Worm (Caenorhabditis elegans) whole organism, L3 larva: ENCODE measurements around the gene C06E2.1.

Experiments
- R02D3.7 ChIP-seq: fragments of 150-350 bp; optimal IDR thresholded peaks from 2 replicates; lab custom pipeline; 2014; ENCODE audit warnings: missing biosample characterization, missing genetic modification characterization
- ZK546.5 ChIP-seq: sonication (generic microtip); optimal IDR thresholded peaks from 2 replicates; lab custom pipeline; 2017; ENCODE audit warnings: missing biosample characterization, missing genetic modification characterization
- ama-1 ChIP-seq: fragments of 150-350 bp; optimal IDR thresholded peaks from 2 replicates; lab custom pipeline; 2018
- ceh-16 ChIP-seq: sonication (generic microtip); optimal IDR thresholded peaks from 2 replicates; lab custom pipeline; 2017; ENCODE audit warnings: missing biosample characterization, missing genetic modification characterization
- ceh-82 ChIP-seq: fragments of 150-350 bp; optimal IDR thresholded peaks from 2 replicates; lab custom pipeline; 2014; ENCODE audit warnings: missing biosample characterization, missing genetic modification characterization
- ceh-9 ChIP-seq: sonication (generic microtip); optimal IDR thresholded peaks from 2 replicates; lab custom pipeline; 2018; ENCODE audit warnings: missing biosample characterization, missing genetic modification characterization
- daf-12 ChIP-seq: fragments of 150-350 bp; optimal IDR thresholded peaks from 2 replicates; lab custom pipeline; 2014; ENCODE audit warnings: missing biosample characterization, missing genetic modification reagents, missing genetic modification characterization
- egl-27 ChIP-seq: sonication (generic microtip); optimal IDR thresholded peaks from 4 replicates; lab custom pipeline; 2017; ENCODE audit warnings: missing biosample characterization, missing genetic modification reagents, missing genetic modification characterization
- egl-5 ChIP-seq: fragments of 150-350 bp; optimal IDR thresholded peaks from 2 replicates; lab custom pipeline; 2017; ENCODE audit warnings: missing biosample characterization, missing genetic modification reagents, missing genetic modification characterization, inconsistent platforms
- elt-1 ChIP-seq: fragments of 150-350 bp; optimal IDR thresholded peaks from 2 replicates; lab custom pipeline; 2014; ENCODE audit warnings: missing biosample characterization, missing genetic modification characterization
- elt-2 ChIP-seq: sonication (generic microtip); optimal IDR thresholded peaks from 2 replicates; lab custom pipeline; 2016; ENCODE audit warnings: missing genetic modification reagents, mild to moderate bottlenecking, missing genetic modification characterization, missing compliant biosample characterization
- elt-3 ChIP-seq, 3 experiments: fragments of 150-350 bp in 1 of 3; sonication (generic microtip) in 2 of 3; optimal IDR thresholded peaks; 2 replicates in 2 of 3; 4 replicates in 1 of 3; lab custom pipeline; 2014 to 2017; ENCODE audit warnings: missing biosample characterization in 3 of 3, missing genetic modification characterization in 3 of 3
- eor-1 ChIP-seq, 2 experiments: fragments of 150-350 bp; optimal IDR thresholded peaks; 2 replicates each; lab custom pipeline; 2014 to 2018; ENCODE audit warnings: missing biosample characterization in 2 of 2, missing genetic modification characterization in 2 of 2
- fkh-10 ChIP-seq: sonication (generic microtip); optimal IDR thresholded peaks from 2 replicates; lab custom pipeline; 2017; ENCODE audit warnings: missing biosample characterization, missing genetic modification reagents, missing genetic modification characterization
- fkh-2 ChIP-seq: fragments of 150-350 bp; optimal IDR thresholded peaks from 2 replicates; lab custom pipeline; 2014; ENCODE audit warnings: missing biosample characterization, missing genetic modification reagents, missing genetic modification characterization
- fos-1 ChIP-seq: fragments of 150-350 bp; optimal IDR thresholded peaks from 2 replicates; lab custom pipeline; 2014; ENCODE audit warnings: missing biosample characterization, missing genetic modification characterization
- hmg-11 ChIP-seq: sonication (generic microtip); optimal IDR thresholded peaks from 2 replicates; lab custom pipeline; 2016; ENCODE audit warnings: missing genetic modification characterization, missing compliant biosample characterization
- jun-1 ChIP-seq: fragments of 150-350 bp; optimal IDR thresholded peaks from 2 replicates; lab custom pipeline; 2014; ENCODE audit warnings: missing biosample characterization, missing genetic modification reagents, missing genetic modification characterization
- lin-15B ChIP-seq: fragments of 150-350 bp; optimal IDR thresholded peaks from 2 replicates; lab custom pipeline; 2014; ENCODE audit warnings: missing biosample characterization, missing genetic modification characterization
- lin-39 ChIP-seq: fragments of 150-350 bp; optimal IDR thresholded peaks from 2 replicates; lab custom pipeline; 2018; ENCODE audit warnings: missing biosample characterization, missing genetic modification reagents, missing genetic modification characterization
- mdl-1 ChIP-seq: fragments of 150-350 bp; optimal IDR thresholded peaks from 2 replicates; lab custom pipeline; 2014; ENCODE audit warnings: missing biosample characterization, missing genetic modification characterization
- mml-1 ChIP-seq: fragments of 150-350 bp; sonication (generic microtip); optimal IDR thresholded peaks from 3 replicates; lab custom pipeline; 2014; ENCODE audit warnings: missing biosample characterization, missing genetic modification characterization
- nfya-1 ChIP-seq: sonication (generic microtip); optimal IDR thresholded peaks from 2 replicates; lab custom pipeline; 2017; ENCODE audit warnings: missing genetic modification characterization, mild to moderate bottlenecking, missing compliant biosample characterization, antibody characterized with exemption, moderate library complexity; ENCODE audit not compliant: insufficient read depth
- nhr-11 ChIP-seq: fragments of 150-350 bp; optimal IDR thresholded peaks from 2 replicates; lab custom pipeline; 2014; ENCODE audit warnings: missing biosample characterization, missing genetic modification characterization
- nhr-12 ChIP-seq: fragments of 150-350 bp; optimal IDR thresholded peaks from 2 replicates; lab custom pipeline; 2014; ENCODE audit warnings: missing biosample characterization, missing genetic modification characterization
- nhr-23 ChIP-seq: fragments of 150-350 bp; optimal IDR thresholded peaks from 2 replicates; lab custom pipeline; 2014; ENCODE audit warnings: missing biosample characterization, missing genetic modification reagents, missing genetic modification characterization
- nhr-25 ChIP-seq: sonication (generic microtip); optimal IDR thresholded peaks from 2 replicates; lab custom pipeline; 2017; ENCODE audit warnings: missing biosample characterization, missing genetic modification characterization
- nhr-28 ChIP-seq: fragments of 150-350 bp; optimal IDR thresholded peaks from 2 replicates; lab custom pipeline; 2014; ENCODE audit warnings: missing biosample characterization, missing genetic modification characterization
- nhr-43 ChIP-seq: sonication (generic microtip); optimal IDR thresholded peaks from 2 replicates; lab custom pipeline; 2016; ENCODE audit warnings: mild to moderate bottlenecking, missing genetic modification characterization, missing compliant biosample characterization; ENCODE audit not compliant: poor library complexity, severe bottlenecking
- nhr-76 ChIP-seq: fragments of 150-350 bp; sonication (generic microtip); optimal IDR thresholded peaks from 5 replicates; lab custom pipeline; 2014; ENCODE audit warnings: missing biosample characterization, missing genetic modification characterization
- nhr-77 ChIP-seq: fragments of 150-350 bp; optimal IDR thresholded peaks from 2 replicates; lab custom pipeline; 2014; ENCODE audit warnings: missing biosample characterization, missing genetic modification characterization
- pha-4 ChIP-seq: fragments of 150-350 bp; optimal IDR thresholded peaks from 2 replicates; lab custom pipeline; 2014; ENCODE audit warnings: missing biosample characterization, missing genetic modification reagents, missing genetic modification characterization
- pqm-1 ChIP-seq: fragments of 150-350 bp; optimal IDR thresholded peaks from 2 replicates; lab custom pipeline; 2017; ENCODE audit warnings: missing biosample characterization, missing genetic modification characterization, inconsistent platforms
- sea-2 ChIP-seq: fragments of 150-350 bp; sonication (generic microtip); optimal IDR thresholded peaks from 4 replicates; lab custom pipeline; 2014; ENCODE audit warnings: missing biosample characterization, missing genetic modification reagents, missing genetic modification characterization
- snpc-4 ChIP-seq: fragments of 150-350 bp; optimal IDR thresholded peaks from 2 replicates; lab custom pipeline; 2014; ENCODE audit warnings: missing biosample characterization, missing genetic modification characterization
- tbx-2 ChIP-seq: sonication (generic microtip); optimal IDR thresholded peaks from 2 replicates; lab custom pipeline; 2016; ENCODE audit warnings: mild to moderate bottlenecking, missing genetic modification characterization, missing compliant biosample characterization
- unc-39 ChIP-seq: sonication (generic microtip); optimal IDR thresholded peaks from 4 replicates; lab custom pipeline; 2017; ENCODE audit warnings: missing biosample characterization, missing genetic modification characterization
- unc-62 ChIP-seq: fragments of 150-350 bp; sonication (generic microtip); optimal IDR thresholded peaks from 4 replicates; lab custom pipeline; 2014; ENCODE audit warnings: missing biosample characterization, missing genetic modification reagents, missing genetic modification characterization
- zag-1 ChIP-seq: fragments of 150-350 bp; optimal IDR thresholded peaks from 2 replicates; lab custom pipeline; 2014; ENCODE audit warnings: missing biosample characterization, missing genetic modification characterization
- ztf-11 ChIP-seq: fragments of 150-350 bp; optimal IDR thresholded peaks from 2 replicates; lab custom pipeline; 2014; ENCODE audit warnings: missing biosample characterization, missing genetic modification characterization
- ztf-4 ChIP-seq: fragments of 150-350 bp; optimal IDR thresholded peaks from 2 replicates; lab custom pipeline; 2014; ENCODE audit warnings: missing biosample characterization, missing genetic modification characterization

C06E2.1 gene

DNA sequence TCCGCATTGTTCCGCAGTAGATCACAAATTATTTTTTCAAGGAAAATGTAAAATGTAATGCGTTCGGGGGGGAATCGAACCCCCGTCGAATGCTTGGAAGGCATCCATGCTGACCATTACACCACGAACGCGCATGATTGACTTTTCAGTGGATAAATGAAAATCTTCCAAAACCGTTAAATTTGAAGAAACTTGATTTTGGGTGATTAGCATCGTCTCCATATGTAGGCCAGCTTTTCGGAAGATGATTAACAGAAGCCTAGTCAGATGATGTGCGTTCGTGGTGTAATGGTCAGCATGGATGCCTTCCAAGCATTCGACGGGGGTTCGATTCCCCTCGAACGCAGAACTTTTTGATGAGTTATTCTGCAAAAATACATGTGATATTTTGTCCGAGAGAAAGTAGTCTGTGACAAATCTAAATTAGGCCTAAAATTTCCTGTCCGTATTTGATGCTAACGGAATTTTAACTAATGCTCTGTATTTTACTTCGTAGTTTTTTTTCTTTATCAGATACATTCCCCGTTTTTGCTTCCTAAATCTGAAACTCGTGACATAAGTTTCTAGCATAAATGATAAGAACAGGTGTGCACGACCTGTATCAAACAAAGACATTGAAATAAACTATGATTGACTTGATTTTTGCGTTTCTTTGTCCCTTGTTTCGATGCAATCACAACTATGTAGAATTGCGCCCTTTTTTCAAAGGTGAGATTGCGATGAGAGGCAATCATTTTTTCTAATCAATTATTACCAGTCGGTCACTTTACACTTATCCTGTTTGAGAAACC lies 28.0 kb downstream of the C06E2.1 start, which contains the start of gene C28G1.10:
Gene C28G1.10, plus strand, starts transcription at position 676 of the 791 bp plus-strand sequence.
- TF ChIP-seq elt-2 = peak; percentile 85
- no peak for TF ChIP-seq nhr-12
- no peak for TF ChIP-seq tbx-2 (tag; lab: Kevin White, UChicago)
- no peak for TF ChIP-seq unc-39 (tag; lab: Kevin White, UChicago)
- TF ChIP-seq ztf-11 (tag; lab: Kevin White, UChicago) = no peak
- no peak for TF ChIP-seq nhr-11 (tag; lab: Kevin White, UChicago)
- TF ChIP-seq egl-27 (tag; lab: Kevin White, UChicago) = no peak
- no peak for TF ChIP-seq zag-1 (tag; lab: Kevin White, UChicago)
- TF ChIP-seq nhr-76 = no peak
- TF ChIP-seq pqm-1 (tag; lab: Kevin White, UChicago) = peak; percentile 84
- TF ChIP-seq nhr-25 = peak; percentile 46
- TF ChIP-seq pha-4 = peak; percentile 6
- TF ChIP-seq ceh-9 = no peak
- peak; percentile 73 for TF ChIP-seq nhr-43 (tag; lab: Kevin White, UChicago)
- TF ChIP-seq ZK546.5 (tag; lab: Kevin White, UChicago) = no peak
- TF ChIP-seq fos-1 (tag; lab: Kevin White, UChicago) = no peak
- no peak for TF ChIP-seq ztf-4 (tag; lab: Kevin White, UChicago)
- no peak for TF ChIP-seq lin-39 (tag; lab: Kevin White, UChicago)
- no peak for TF ChIP-seq hmg-11 (tag; lab: Kevin White, UChicago)
- no peak for TF ChIP-seq sea-2 (GFP tag; lab: Kevin White, UChicago)
- TF ChIP-seq ceh-82 = no peak
- no peak for TF ChIP-seq elt-1
- TF ChIP-seq, all 47 proteins: peak for 5

DNA sequence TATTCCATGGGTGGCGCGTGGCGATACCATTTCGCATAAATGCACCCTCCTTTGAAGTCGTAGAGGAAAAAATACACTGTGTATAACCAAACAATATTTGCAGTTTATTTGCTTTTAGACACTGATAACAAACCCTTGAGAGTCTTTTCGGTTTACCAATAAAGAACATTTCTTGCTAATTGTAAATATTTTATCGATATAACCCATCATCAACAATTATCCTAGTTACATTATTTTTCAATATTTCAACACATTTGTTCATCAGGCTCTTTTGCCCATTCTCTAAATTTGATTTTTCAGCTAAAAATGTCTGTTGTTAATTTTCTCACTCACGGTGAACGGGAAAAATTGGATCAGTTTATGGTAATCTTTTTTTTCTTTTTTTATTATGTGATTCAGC lies 30.7 kb downstream of the C06E2.1 start, which contains the start of gene ubc-23:
Gene ubc-23, plus strand, starts transcription at position 301 of the 400 bp plus-strand sequence.
- TF ChIP-seq pha-4 (peak; percentile 1), nhr-77 (tag; lab: Kevin White, UChicago) (no peak)

DNA sequence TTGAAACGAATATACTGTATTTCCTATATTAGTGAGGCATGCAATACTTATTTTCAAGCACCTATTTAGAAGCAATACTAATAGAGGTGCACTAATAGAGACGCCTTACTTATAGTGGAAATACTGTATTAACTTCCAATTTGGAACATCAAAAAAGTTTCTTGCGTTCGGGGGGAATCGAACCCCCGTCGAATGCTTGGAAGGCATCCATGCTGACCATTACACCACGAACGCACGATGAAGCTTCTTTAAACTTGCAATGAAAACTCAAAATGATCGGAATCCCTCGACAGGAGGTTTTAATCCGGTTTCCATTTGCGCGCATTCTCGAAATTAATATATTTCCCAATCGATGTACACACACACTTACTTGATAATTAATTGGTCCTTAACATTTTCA lies 36.5 kb downstream of the C06E2.1 start:
- TF ChIP-seq lin-39 (tag; lab: Kevin White, UChicago) = no peak
- no peak for TF ChIP-seq nhr-11 (tag; lab: Kevin White, UChicago)
- no peak for TF ChIP-seq fkh-2
- no peak for TF ChIP-seq R02D3.7 (tag; lab: Kevin White, UChicago)
- TF ChIP-seq ceh-16 (tag; lab: Kevin White, UChicago) = no peak
- TF ChIP-seq egl-5 = no peak
- TF ChIP-seq daf-12 (tag; lab: Kevin White, UChicago) = no peak
- no peak for TF ChIP-seq elt-3 (tag; optimal IDR thresholded peaks at IDR 0.05; lab: Kevin White, UChicago)
- no peak for TF ChIP-seq ztf-11 (tag; lab: Kevin White, UChicago)
- TF ChIP-seq nfya-1 (tag; lab: Kevin White, UChicago) = peak; percentile 6
- TF ChIP-seq nhr-76 = no peak
- TF ChIP-seq nhr-23 = no peak
- TF ChIP-seq lin-15B (tag; lab: Kevin White, UChicago) = no peak
- peak; percentile 18 for TF ChIP-seq nhr-43 (tag; lab: Kevin White, UChicago)
- no peak for TF ChIP-seq fkh-10 (GFP tag; lab: Kevin White, UChicago)
- TF ChIP-seq nhr-28 (tag; lab: Kevin White, UChicago) = no peak

DNA sequence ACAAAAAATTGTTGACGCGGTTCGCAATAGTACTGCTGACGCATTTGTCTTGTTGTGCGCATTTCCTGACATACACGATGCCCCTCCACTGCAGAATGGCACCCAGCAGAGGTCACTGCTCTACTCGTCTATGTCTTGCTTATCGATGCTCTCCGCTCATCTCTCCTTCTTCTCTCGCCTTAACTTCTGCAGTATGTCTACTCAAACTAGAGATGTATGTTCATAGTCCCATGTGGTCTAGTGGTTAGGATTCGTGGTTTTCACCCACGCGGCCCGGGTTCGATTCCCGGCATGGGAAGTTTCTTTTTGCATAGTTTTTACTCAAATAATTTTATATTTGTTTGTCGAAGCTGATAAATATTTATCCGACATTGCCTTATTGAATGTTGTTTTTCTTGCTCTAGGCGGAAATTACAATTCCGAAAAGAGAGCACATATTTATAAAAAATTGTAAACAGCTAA lies 38.7 kb downstream of the C06E2.1 start, which contains the start of gene C28G1.2:
Gene C28G1.2, plus strand, starts transcription at position 130 of the 462 bp plus-strand sequence.
- TF ChIP-seq jun-1 (tag; lab: Kevin White, UChicago) (peak; percentile 93), ama-1 (lab: Kevin White, UChicago) (no peak), nhr-23 (peak; percentile 94), elt-3 (tag; optimal IDR thresholded peaks at IDR 0.05; lab: Kevin White, UChicago) (peak in 1 of 3 experiments; percentile 69), elt-1 (peak; percentile 33), ZK546.5 (tag; lab: Kevin White, UChicago) (no peak), zag-1 (tag; lab: Kevin White, UChicago) (peak; percentile 53), tbx-2 (tag; lab: Kevin White, UChicago) (peak; percentile 94), nhr-43 (tag; lab: Kevin White, UChicago) (peak; percentile 95), nfya-1 (tag; lab: Kevin White, UChicago) (peak; percentile 80), sea-2 (GFP tag; lab: Kevin White, UChicago) (peak; percentile 87), unc-39 (tag; lab: Kevin White, UChicago) (no peak), nhr-28 (tag; lab: Kevin White, UChicago) (no peak), hmg-11 (tag; lab: Kevin White, UChicago) (peak; percentile 100), egl-27 (tag; lab: Kevin White, UChicago) (peak; percentile 88), nhr-12 (no peak), nhr-25 (peak; percentile 82), fkh-2 (no peak), mdl-1 (tag; lab: Kevin White, UChicago) (peak; percentile 67), ztf-4 (tag; lab: Kevin White, UChicago) (peak; percentile 5), ceh-9 (no peak), mml-1 (tag; lab: Kevin White, UChicago) (no peak), ztf-11 (tag; lab: Kevin White, UChicago) (no peak), ceh-82 (peak; percentile 83), R02D3.7 (tag; lab: Kevin White, UChicago) (peak; percentile 78), nhr-76 (peak; percentile 73), snpc-4 (tag; lab: Kevin White, UChicago) (peak; percentile 68), fkh-10 (GFP tag; lab: Kevin White, UChicago) (no peak), eor-1 (tag; optimal IDR thresholded peaks at IDR 0.05; lab: Kevin White, UChicago) (no peak), unc-62 (GFP tag; lab: Kevin White, UChicago) (peak; percentile 82)
